Worm (Caenorhabditis elegans): Measurements from ENCODE around the gene B0001.2.

B0001.2 gene

ce11 chrIV:12160421-12160820, 9.6 kb upstream of the B0001.2 start:
- TF ChIP-seq lin-39 (tag; optimal IDR thresholded peaks at IDR 0.05) (no peak), mdl-1 (tag; optimal IDR thresholded peaks at IDR 0.05) (no peak), ztf-4 (tag; optimal IDR thresholded peaks at IDR 0.05) (no peak), eor-1 (tag; optimal IDR thresholded peaks at IDR 0.05) (no peak), egl-27 (tag; optimal IDR thresholded peaks at IDR 0.05) (no peak), ztf-11 (tag; optimal IDR thresholded peaks at IDR 0.05) (no peak), nhr-77 (tag; optimal IDR thresholded peaks at IDR 0.05) (no peak)

- no peak for TF ChIP-seq R02D3.7 (tag; optimal IDR thresholded peaks at IDR 0.05)
- TF ChIP-seq ceh-28 (tag; optimal IDR thresholded peaks at IDR 0.05) = peak; percentile 34
- peak; percentile 7 for TF ChIP-seq nhr-25 (tag; optimal IDR thresholded peaks at IDR 0.05)
- no peak for TF ChIP-seq eor-1 (tag; optimal IDR thresholded peaks at IDR 0.05)
Measured at ce11 chrIV:12157915-12158314, 7.1 kb upstream of the B0001.2 start.

- TF ChIP-seq lin-15B (tag; optimal IDR thresholded peaks at IDR 0.05) = no peak
- peak; percentile 0 for TF ChIP-seq pha-4 (tag; optimal IDR thresholded peaks at IDR 0.05)
Measured at ce11 chrIV:12156642-12157233, 6.0 kb upstream of the B0001.2 start, which contains the start of gene eri-12. Gene eri-12, plus strand, starts transcription at chrIV:12156838.

- no peak for TF ChIP-seq elt-2 (tag; optimal IDR thresholded peaks at IDR 0.05)
- no peak for TF ChIP-seq lin-39 (tag; optimal IDR thresholded peaks at IDR 0.05)
- TF ChIP-seq ztf-4 (tag; optimal IDR thresholded peaks at IDR 0.05) = no peak
- TF ChIP-seq jun-1 (tag; optimal IDR thresholded peaks at IDR 0.05) = no peak
- TF ChIP-seq eor-1 (tag; optimal IDR thresholded peaks at IDR 0.05) = no peak
- TF ChIP-seq sea-2 (GFP tag; optimal IDR thresholded peaks at IDR 0.05) = no peak
- no peak for TF ChIP-seq nhr-67 (tag; optimal IDR thresholded peaks at IDR 0.05)
- no peak for TF ChIP-seq nhr-28 (tag; optimal IDR thresholded peaks at IDR 0.05)
- TF ChIP-seq zag-1 (tag; optimal IDR thresholded peaks at IDR 0.05) = no peak
Measured at ce11 chrIV:12154195-12154677, 3.5 kb upstream of the B0001.2 start, which contains the start of gene B0001.7. Gene B0001.7, minus strand, starts transcription at chrIV:12154245.

ce11 chrIV:12149609-12150008, 1.2 kb downstream of the B0001.2 start:
- TF ChIP-seq tbx-2 (tag; optimal IDR thresholded peaks at IDR 0.05) (no peak), nhr-237 (tag; optimal IDR thresholded peaks at IDR 0.05) (no peak), lin-39 (tag; optimal IDR thresholded peaks at IDR 0.05) (no peak), ceh-82 (tag; optimal IDR thresholded peaks at IDR 0.05) (no peak), nhr-11 (tag; optimal IDR thresholded peaks at IDR 0.05) (no peak), elt-3 (tag; optimal IDR thresholded peaks at IDR 0.05) (no peak), nhr-23 (tag; optimal IDR thresholded peaks at IDR 0.05) (no peak), eor-1 (tag; optimal IDR thresholded peaks at IDR 0.05) (no peak), hmg-11 (tag; optimal IDR thresholded peaks at IDR 0.05) (no peak), lsy-12 (tag; optimal IDR thresholded peaks at IDR 0.05) (no peak), snpc-4 (tag; optimal IDR thresholded peaks at IDR 0.05) (no peak), lin-15B (tag; optimal IDR thresholded peaks at IDR 0.05) (no peak), skn-1 (tag; optimal IDR thresholded peaks at IDR 0.05) (no peak), fos-1 (tag; optimal IDR thresholded peaks at IDR 0.05) (no peak), nhr-77 (tag; optimal IDR thresholded peaks at IDR 0.05) (no peak), jun-1 (tag; optimal IDR thresholded peaks at IDR 0.05) (no peak), fkh-10 (GFP tag; optimal IDR thresholded peaks at IDR 0.05) (no peak)

ce11 chrIV:12145681-12146080, 5.1 kb downstream of the B0001.2 start, which contains the start of gene B0001.3:
Gene B0001.3, minus strand, starts transcription at chrIV:12145735.
- TF ChIP-seq nhr-25 (tag; optimal IDR thresholded peaks at IDR 0.05) = no peak
- TF ChIP-seq hmg-11 (tag; optimal IDR thresholded peaks at IDR 0.05) = peak; percentile 14

- no peak for TF ChIP-seq pha-4 (tag; optimal IDR thresholded peaks at IDR 0.05)
- TF ChIP-seq fkh-10 (GFP tag; optimal IDR thresholded peaks at IDR 0.05) = no peak
- no peak for TF ChIP-seq jun-1 (tag; optimal IDR thresholded peaks at IDR 0.05)
- no peak for TF ChIP-seq elt-3 (tag; optimal IDR thresholded peaks at IDR 0.05)
- no peak for TF ChIP-seq nhr-76 (tag; optimal IDR thresholded peaks at IDR 0.05)
- no peak for TF ChIP-seq fkh-2 (tag; optimal IDR thresholded peaks at IDR 0.05)
- TF ChIP-seq nhr-77 (tag; optimal IDR thresholded peaks at IDR 0.05) = no peak
- TF ChIP-seq mml-1 (tag; optimal IDR thresholded peaks at IDR 0.05) = no peak
- no peak for TF ChIP-seq ceh-82 (tag; optimal IDR thresholded peaks at IDR 0.05)
- TF ChIP-seq ZK546.5 (tag; optimal IDR thresholded peaks at IDR 0.05) = no peak
- no peak for TF ChIP-seq ceh-9 (tag; optimal IDR thresholded peaks at IDR 0.05)
- TF ChIP-seq eor-1 (tag; optimal IDR thresholded peaks at IDR 0.05) = no peak
- TF ChIP-seq elt-2 (tag; optimal IDR thresholded peaks at IDR 0.05) = no peak
- no peak for TF ChIP-seq elt-1 (tag; optimal IDR thresholded peaks at IDR 0.05)
Measured at ce11 chrIV:12143231-12143630, 7.5 kb downstream of the B0001.2 start, which contains the start of gene B0001.5. Gene B0001.5, minus strand, starts transcription at chrIV:12143331.

Data from whole organism, L3 larva.